Worm (Caenorhabditis elegans) whole organism, L4 larva: Measurements from ENCODE around the gene let-60.
A peak's percentile ranks its signal among the peaks of the same experiment; 100 is the strongest.

Experiments used
- dmd-9 ChIP-seq: fragments of 200-800 bp; sonication (Bioruptor generic); IDR thresholded peaks from 2 replicates; pipeline ENCODE4 v1.3.6; 2022; ENCODE audit warnings: missing genetic modification reagents, missing genetic modification characterization, missing compliant biosample characterization
- dpl-1 ChIP-seq: fragments of 150-350 bp; optimal IDR thresholded peaks from 2 replicates; lab custom pipeline; 2014; ENCODE audit warnings: missing biosample characterization, missing genetic modification reagents, missing genetic modification characterization
- fkh-10 ChIP-seq: fragments of 150-350 bp; optimal IDR thresholded peaks from 2 replicates; lab custom pipeline; 2014; ENCODE audit warnings: missing biosample characterization, missing genetic modification reagents, missing genetic modification characterization
- jun-1 ChIP-seq: fragments of 150-350 bp; optimal IDR thresholded peaks from 2 replicates; lab custom pipeline; 2014; ENCODE audit warnings: missing biosample characterization, missing genetic modification reagents, missing genetic modification characterization
- lin-39 ChIP-seq: fragments of 150-350 bp; optimal IDR thresholded peaks from 2 replicates; lab custom pipeline; 2014; ENCODE audit warnings: missing biosample characterization, missing genetic modification reagents, missing genetic modification characterization
- nhr-25 ChIP-seq: sonication (generic microtip); optimal IDR thresholded peaks from 2 replicates; lab custom pipeline; 2017; ENCODE audit warnings: missing genetic modification characterization, mild to moderate bottlenecking, missing compliant biosample characterization, antibody characterized with exemption, moderate library complexity, borderline replicate concordance; ENCODE audit not compliant: insufficient read depth
- unc-130 ChIP-seq: sonication (generic microtip); optimal IDR thresholded peaks from 2 replicates; lab custom pipeline; 2016; ENCODE audit warnings: missing genetic modification reagents, missing genetic modification characterization, missing compliant biosample characterization

ce11 chrIV:11692071-11692673 lies 1.3 kb upstream of the let-60 start:
- TF ChIP-seq fkh-10 (GFP tag; lab: Kevin White, UChicago) (peak; percentile 69), dmd-9 (no peak), unc-130 (GFP tag; lab: Kevin White, UChicago) (no peak), nhr-25 (tag; lab: Kevin White, UChicago) (peak; percentile 79), jun-1 (tag; lab: Kevin White, UChicago) (no peak), lin-39 (tag; lab: Kevin White, UChicago) (no peak), dpl-1 (GFP tag; lab: Kevin White, UChicago) (peak; percentile 34)
